Worm (Caenorhabditis elegans) whole organism, young adult: Measurements from ENCODE around the gene dhs-26.

Experiments
- B0019.2 ChIP-seq: fragments of 200-800 bp; sonication (Bioruptor generic); conservative IDR thresholded peaks from 2 replicates; pipeline ENCODE4 v1.3.6; 2022; ENCODE audit warnings: missing genetic modification reagents, missing genetic modification characterization, missing compliant biosample characterization
- C17E4.6 ChIP-seq: fragments of 200-800 bp; sonication (Bioruptor generic); IDR thresholded peaks from 2 replicates; pipeline ENCODE4 v1.3.6; 2022; ENCODE audit warnings: missing genetic modification reagents, missing genetic modification characterization, missing compliant biosample characterization
- F52B5.7 ChIP-seq: sonication (generic microtip); optimal IDR thresholded peaks from 2 replicates; lab custom pipeline; 2016; ENCODE audit warnings: mild to moderate bottlenecking, missing genetic modification characterization, missing compliant biosample characterization
- F57A8.1 ChIP-seq: fragments of 200-800 bp; sonication (Bioruptor generic); optimal IDR thresholded peaks from 2 replicates; lab custom pipeline; 2018; ENCODE audit warnings: mild to moderate bottlenecking, missing genetic modification characterization, moderate library complexity, missing compliant biosample characterization
- F57C9.4 ChIP-seq: sonication (generic microtip); optimal IDR thresholded peaks from 2 replicates; lab custom pipeline; 2017; ENCODE audit warnings: mild to moderate bottlenecking, missing genetic modification characterization, missing compliant biosample characterization
- K12H6.12 ChIP-seq: fragments of 200-800 bp; sonication (Bioruptor generic); optimal IDR thresholded peaks from 2 replicates; lab custom pipeline; 2018; ENCODE audit warnings: mild to moderate bottlenecking, missing genetic modification characterization, missing compliant biosample characterization
- T07F8.4 ChIP-seq: sonication (generic microtip); optimal IDR thresholded peaks from 2 replicates; lab custom pipeline; 2016; ENCODE audit warnings: mild to moderate bottlenecking, missing genetic modification characterization, moderate library complexity, missing compliant biosample characterization
- T26A5.8 ChIP-seq: sonication (generic microtip); optimal IDR thresholded peaks from 2 replicates; lab custom pipeline; 2016; ENCODE audit warnings: missing genetic modification characterization, missing compliant biosample characterization
- Y53F4B.3 ChIP-seq: fragments of 200-800 bp; sonication (Bioruptor generic); IDR thresholded peaks from 2 replicates; pipeline ENCODE4 v1.3.6; 2022; ENCODE audit warnings: missing genetic modification reagents, missing genetic modification characterization, missing compliant biosample characterization
- Y53G8AR.9 ChIP-seq: fragments of 200-800 bp; sonication (Bioruptor generic); conservative IDR thresholded peaks from 2 replicates; pipeline ENCODE4 v1.3.6; 2022; ENCODE audit warnings: missing genetic modification reagents, missing genetic modification characterization, missing compliant biosample characterization
- Y79H2A.3 ChIP-seq: fragments of 200-800 bp; sonication (Bioruptor generic); conservative IDR thresholded peaks from 2 replicates; pipeline ENCODE4 v1.3.6; 2022; ENCODE audit warnings: missing genetic modification reagents, missing genetic modification characterization, missing compliant biosample characterization
- Y95B8A.8 ChIP-seq: fragments of 200-800 bp; sonication (Bioruptor generic); IDR thresholded peaks from 2 replicates; pipeline ENCODE4 v1.3.6; 2022; ENCODE audit warnings: missing genetic modification reagents, missing genetic modification characterization, missing compliant biosample characterization
- ama-1 ChIP-seq, 3 experiments: fragments of 150-350 bp in 1 of 3; sonication (generic microtip) in 2 of 3; optimal IDR thresholded peaks; 2 replicates each; lab custom pipeline; 2014 to 2018; ENCODE audit warnings: missing biosample characterization in 2 of 3, missing genetic modification characterization in 2 of 3, missing genetic modification reagents in 2 of 3
- athp-1 ChIP-seq: sonication (generic microtip); optimal IDR thresholded peaks from 2 replicates; lab custom pipeline; 2017; ENCODE audit warnings: mild to moderate bottlenecking, missing genetic modification characterization, missing compliant biosample characterization
- bed-1 ChIP-seq: fragments of 200-800 bp; sonication (Bioruptor generic); IDR thresholded peaks from 2 replicates; pipeline ENCODE4 v1.3.6; 2022; ENCODE audit warnings: missing genetic modification reagents, missing genetic modification characterization, missing compliant biosample characterization
- ccch-3 ChIP-seq: fragments of 200-800 bp; sonication (Bioruptor generic); optimal IDR thresholded peaks from 2 replicates; lab custom pipeline; 2018; ENCODE audit warnings: mild to moderate bottlenecking, missing genetic modification characterization, missing compliant biosample characterization
- ceh-91 ChIP-seq: fragments of 200-800 bp; sonication (Bioruptor generic); IDR thresholded peaks from 2 replicates; pipeline ENCODE4 v1.3.6; 2022; ENCODE audit warnings: missing genetic modification reagents, missing genetic modification characterization, missing compliant biosample characterization
- die-1 ChIP-seq: sonication (generic microtip); optimal IDR thresholded peaks from 2 replicates; lab custom pipeline; 2016; ENCODE audit warnings: missing genotype, mild to moderate bottlenecking, missing genetic modification characterization, missing compliant biosample characterization
- dpl-1 ChIP-seq: fragments of 150-350 bp; optimal IDR thresholded peaks from 2 replicates; lab custom pipeline; 2014; ENCODE audit warnings: missing biosample characterization, missing genetic modification reagents, missing genetic modification characterization
- him-1 ChIP-seq: sonication (generic microtip); optimal IDR thresholded peaks from 2 replicates; lab custom pipeline; 2016; ENCODE audit warnings: missing genotype, missing genetic modification reagents, missing genetic modification characterization, missing compliant biosample characterization
- lag-1 ChIP-seq: fragments of 200-800 bp; sonication (Bioruptor generic); IDR thresholded peaks from 2 replicates; pipeline ENCODE4 v1.3.6; 2022; ENCODE audit warnings: missing genetic modification reagents, missing genetic modification characterization, missing compliant biosample characterization
- madf-8 ChIP-seq: fragments of 200-800 bp; sonication (Bioruptor generic); conservative IDR thresholded peaks from 2 replicates; pipeline ENCODE4 v1.3.6; 2022; ENCODE audit warnings: missing genetic modification reagents, missing genetic modification characterization, missing compliant biosample characterization
- mxl-1 ChIP-seq: sonication (generic microtip); optimal IDR thresholded peaks from 2 replicates; lab custom pipeline; 2016; ENCODE audit warnings: missing genetic modification characterization, missing compliant biosample characterization
- nfya-2 ChIP-seq: fragments of 200-800 bp; sonication (Bioruptor generic); IDR thresholded peaks from 2 replicates; pipeline ENCODE4 v1.3.6; 2022; ENCODE audit warnings: missing genetic modification reagents, missing genetic modification characterization, missing compliant biosample characterization
- nhr-120 ChIP-seq: fragments of 200-800 bp; sonication (Bioruptor generic); IDR thresholded peaks from 2 replicates; pipeline ENCODE4 v1.3.6; 2022; ENCODE audit warnings: missing genetic modification characterization, missing compliant biosample characterization
- nhr-90 ChIP-seq: sonication (generic microtip); optimal IDR thresholded peaks from 2 replicates; lab custom pipeline; 2016; ENCODE audit warnings: missing genotype, mild to moderate bottlenecking, missing genetic modification characterization, missing compliant biosample characterization
- pbrm-1 ChIP-seq: fragments of 200-800 bp; sonication (Bioruptor generic); IDR thresholded peaks from 2 replicates; pipeline ENCODE4 v1.3.6; 2022; ENCODE audit warnings: missing genetic modification reagents, missing genetic modification characterization, missing compliant biosample characterization
- sdz-38 ChIP-seq: sonication (generic microtip); optimal IDR thresholded peaks from 2 replicates; lab custom pipeline; 2016; ENCODE audit warnings: missing genotype, missing genetic modification characterization, missing compliant biosample characterization
- snpc-4 ChIP-seq, 5 experiments: fragments of 150-350 bp in 1 of 5; sonication (generic microtip) in 4 of 5; optimal IDR thresholded peaks; 2 replicates each; lab custom pipeline; 2014 to 2018; ENCODE audit warnings: missing genetic modification characterization in 5 of 5, missing biosample characterization in 3 of 5, antibody characterized with exemption in 2 of 5, mild to moderate bottlenecking in 2 of 5, missing compliant biosample characterization in 2 of 5, missing genotype in 2 of 5, moderate library complexity in 2 of 5, missing genetic modification reagents in 1 of 5
- tbx-9 ChIP-seq: sonication (generic microtip); optimal IDR thresholded peaks from 2 replicates; lab custom pipeline; 2016; ENCODE audit warnings: borderline replicate concordance, missing genetic modification characterization, inconsistent platforms, missing compliant biosample characterization
- tlf-1 ChIP-seq: fragments of 200-800 bp; sonication (Bioruptor generic); optimal IDR thresholded peaks from 2 replicates; lab custom pipeline; 2018; ENCODE audit warnings: mild to moderate bottlenecking, missing genetic modification characterization, missing compliant biosample characterization
- unc-130 ChIP-seq: sonication (generic microtip); optimal IDR thresholded peaks from 2 replicates; lab custom pipeline; 2016; ENCODE audit warnings: missing genetic modification reagents, missing genetic modification characterization, missing compliant biosample characterization
- xnd-1 ChIP-seq: sonication (generic microtip); optimal IDR thresholded peaks from 2 replicates; lab custom pipeline; 2016; ENCODE audit warnings: missing genotype, missing genetic modification reagents, missing genetic modification characterization, missing compliant biosample characterization
- ztf-26 ChIP-seq: sonication (generic microtip); optimal IDR thresholded peaks from 2 replicates; lab custom pipeline; 2017; ENCODE audit warnings: missing genetic modification characterization, missing compliant biosample characterization

dhs-26 gene

ce11 chrX:3371264-3371663 lies 9.0 kb upstream of the dhs-26 start (continued):
- no peak for TF ChIP-seq nfya-2 (GFP tag; lab: Robert Waterston, UW)
- TF ChIP-seq nhr-120 (GFP tag; lab: Robert Waterston, UW), result 0 out of 2 replicates have a peak, but pooled peaks have one; percentile 60
- TF ChIP-seq tlf-1 (GFP tag; lab: Kevin White, UChicago), result peak; percentile 5
- peak; percentile 85 for TF ChIP-seq him-1

- TF ChIP-seq Y53G8AR.9 (GFP tag; lab: Robert Waterston, UW) (no peak), Y95B8A.8 (GFP tag; lab: Robert Waterston, UW) (no peak), Y79H2A.3 (no peak), snpc-4 (GFP tag; optimal IDR thresholded peaks at IDR 0.05; lab: Kevin White, UChicago) (no peak), snpc-4 (tag; optimal IDR thresholded peaks at IDR 0.05; lab: Kevin White, UChicago) (no peak), T26A5.8 (tag; lab: Kevin White, UChicago) (no peak), K12H6.12 (tag; lab: Kevin White, UChicago) (no peak), madf-8 (GFP tag; lab: Robert Waterston, UW) (no peak), ceh-91 (no peak), sdz-38 (tag; lab: Kevin White, UChicago) (no peak), C17E4.6 (no peak)
Observed at ce11 chrX:3369442-3369841, 7.1 kb upstream of the dhs-26 start.

- TF ChIP-seq tbx-9 (tag; lab: Kevin White, UChicago), result no peak
- TF ChIP-seq die-1 (tag; lab: Kevin White, UChicago), result no peak
- TF ChIP-seq dpl-1 (GFP tag; lab: Kevin White, UChicago), result no peak
- TF ChIP-seq ceh-91, result no peak
- TF ChIP-seq B0019.2 (GFP tag; lab: Robert Waterston, UW), result no peak
- no peak for TF ChIP-seq F57A8.1 (GFP tag; lab: Kevin White, UChicago)
- TF ChIP-seq sdz-38 (tag; lab: Kevin White, UChicago), result no peak
- no peak for TF ChIP-seq mxl-1 (tag; lab: Kevin White, UChicago)
- TF ChIP-seq unc-130 (GFP tag; lab: Kevin White, UChicago), result no peak
- TF ChIP-seq Y53F4B.3 (GFP tag; lab: Robert Waterston, UW), result no peak
- TF ChIP-seq nhr-90 (tag; lab: Kevin White, UChicago), result no peak
- TF ChIP-seq lag-1, result no peak
- no peak for TF ChIP-seq athp-1 (tag; lab: Kevin White, UChicago)
- TF ChIP-seq xnd-1 (tag; lab: Kevin White, UChicago), result no peak
- TF ChIP-seq madf-8 (GFP tag; lab: Robert Waterston, UW), result no peak
- TF ChIP-seq ccch-3 (GFP tag; lab: Kevin White, UChicago), result no peak
- TF ChIP-seq pbrm-1, result no peak
- no peak for TF ChIP-seq T07F8.4 (tag; lab: Kevin White, UChicago)
- TF ChIP-seq F52B5.7 (tag; lab: Kevin White, UChicago), result no peak
- TF ChIP-seq F57C9.4 (tag; lab: Kevin White, UChicago), result no peak
Observed at ce11 chrX:3368659-3369058, 6.4 kb upstream of the dhs-26 start, which contains the start of gene ZK563.2. TSS of gene ZK563.2 (plus strand) at chrX:3368959.

- TF ChIP-seq ztf-26 (tag; lab: Kevin White, UChicago) (no peak), ama-1 (optimal IDR thresholded peaks at IDR 0.05; lab: Kevin White, UChicago) (no peak), ama-1 (GFP tag; optimal IDR thresholded peaks at IDR 0.05; lab: Kevin White, UChicago) (no peak), bed-1 (GFP tag; lab: Robert Waterston, UW) (0 out of 2 replicates have a peak, but pooled peaks have one; percentile 40)
Observed at ce11 chrX:3366782-3367181, 4.5 kb upstream of the dhs-26 start.
